Worm (Caenorhabditis elegans) whole organism, midembryonic: ENCODE measurements around the gene sre-29.

Experiments used
- T22C8.4 ChIP-seq: fragments of 200-800 bp; sonication (Bioruptor generic); IDR thresholded peaks from 2 replicates; pipeline ENCODE4 v1.3.6; 2022; ENCODE audit warnings: missing genetic modification characterization, missing compliant biosample characterization
- cog-1 ChIP-seq: sonication (generic microtip); optimal IDR thresholded peaks from 2 replicates; lab custom pipeline; 2016; ENCODE audit warnings: missing genetic modification characterization, missing compliant biosample characterization
- klf-2 ChIP-seq: fragments of 200-800 bp; sonication (Bioruptor generic); conservative IDR thresholded peaks from 2 replicates; pipeline ENCODE4 v1.3.6; 2022; ENCODE audit warnings: missing genetic modification reagents, missing genetic modification characterization, missing compliant biosample characterization
- med-1 ChIP-seq: sonication (generic microtip); optimal IDR thresholded peaks from 2 replicates; lab custom pipeline; 2017; ENCODE audit warnings: missing genetic modification characterization, mild to moderate bottlenecking, missing compliant biosample characterization, antibody characterized with exemption, missing genetic modification reagents; ENCODE audit not compliant: insufficient read depth
- ref-1 ChIP-seq: fragments of 200-800 bp; sonication (Bioruptor generic); conservative IDR thresholded peaks from 2 replicates; pipeline ENCODE4 v1.3.6; 2022; ENCODE audit warnings: missing genetic modification reagents, missing genetic modification characterization, missing compliant biosample characterization
- tab-1 ChIP-seq: fragments of 200-800 bp; sonication (Bioruptor generic); IDR thresholded peaks from 2 replicates; pipeline ENCODE4 v1.3.6; 2022; ENCODE audit warnings: missing genetic modification characterization, missing compliant biosample characterization
- ztf-23 ChIP-seq: fragments of 200-800 bp; sonication (Bioruptor generic); IDR thresholded peaks from 2 replicates; pipeline ENCODE4 v1.3.6; 2022; ENCODE audit warnings: missing genetic modification reagents, missing genetic modification characterization, missing compliant biosample characterization

- TF ChIP-seq klf-2 (GFP tag; lab: Robert Waterston, UW) = no peak
- no peak for TF ChIP-seq cog-1 (tag; lab: Kevin White, UChicago)
- no peak for TF ChIP-seq T22C8.4 (GFP tag; lab: Robert Waterston, UW)
- no peak for TF ChIP-seq ztf-23 (GFP tag; lab: Robert Waterston, UW)
- TF ChIP-seq ref-1 = no peak
- TF ChIP-seq tab-1 (GFP tag; lab: Robert Waterston, UW) = no peak
- TF ChIP-seq med-1 (GFP tag; lab: Kevin White, UChicago) = no peak
Measured at ce11 chrII:12386781-12387180, 14.9 kb downstream of the sre-29 start, which contains the start of gene sre-42.
